5 fruit fly cellular contexts compared by ENCODE assay signal in the genomic region with DNA sequence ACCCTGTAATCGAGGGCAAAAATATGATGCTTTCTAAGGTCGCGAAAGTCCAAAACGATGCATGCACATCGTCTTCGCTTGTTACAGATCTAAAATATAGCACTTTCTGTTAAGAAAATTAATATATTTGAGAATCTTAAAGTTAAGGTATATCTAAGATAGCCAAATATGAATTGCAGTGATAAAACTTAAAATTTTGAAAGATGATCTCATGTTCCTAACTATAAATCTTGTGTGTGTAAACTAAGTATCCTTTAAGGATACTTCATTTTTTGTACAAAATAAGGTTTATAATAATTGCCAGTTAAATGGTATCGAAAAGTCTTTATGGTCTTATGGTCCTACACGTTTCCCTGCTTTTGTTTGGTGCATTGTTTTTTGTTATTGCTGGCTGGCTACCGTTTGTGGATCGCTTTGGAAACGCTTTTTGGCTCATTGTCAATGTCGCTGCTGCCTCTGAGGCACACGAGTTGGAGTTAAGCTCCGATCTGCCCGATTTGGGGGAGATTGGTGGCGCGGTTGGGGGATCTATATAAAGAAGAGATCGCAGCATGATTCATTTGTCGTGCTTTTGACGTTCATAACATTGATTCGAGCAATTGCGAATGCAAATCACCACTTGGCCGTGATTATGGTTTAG.
TF ChIP-seq lines count a peak whose summit lies in the region.

No protein-coding gene starts in this region.

- TF ChIP-seq CTCF in whole organism, embryonic (GFP tag; optimal IDR thresholded peaks at IDR 0.05; lab: Kevin White, UChicago), result no peak

TF ChIP-seq in whole organism, 6 proteins besides CTCF, POLR2A, EP300 and RAD21:
- TF ChIP-seq pan (optimal IDR thresholded peaks at IDR 0.05; lab: Kevin White, UChicago) (peak; percentile 85), psq (optimal IDR thresholded peaks at IDR 0.05; lab: Kevin White, UChicago) (no peak)
TF ChIP-seq in whole organism: peak in this region for 1.

TF ChIP-seq in whole organism, embryonic, 481 proteins besides CTCF, POLR2A, EP300 and RAD21 (continues in another document):
- no peak for TF ChIP-seq D (optimal IDR thresholded peaks at IDR 0.05; lab: Kevin White, UChicago)
- TF ChIP-seq D (GFP tag; optimal IDR thresholded peaks at IDR 0.05; lab: Kevin White, UChicago), result peak; percentile 37
- no peak for TF ChIP-seq CG15479 (GFP tag; optimal IDR thresholded peaks at IDR 0.05; lab: Kevin White, UChicago)
- no peak for TF ChIP-seq CG4360 (GFP tag; IDR thresholded peaks at IDR 0.05; lab: Robert Waterston, UW)
- TF ChIP-seq CG11504 (tag; optimal IDR thresholded peaks at IDR 0.05; lab: Kevin White, UChicago), result peak; percentile 53
- no peak for TF ChIP-seq Lhr (GFP tag; optimal IDR thresholded peaks at IDR 0.05; lab: Kevin White, UChicago)
- TF ChIP-seq gem (tag; optimal IDR thresholded peaks at IDR 0.05; lab: Kevin White, UChicago), result peak; percentile 49
- no peak for TF ChIP-seq CG11723 (GFP tag; optimal IDR thresholded peaks at IDR 0.05; lab: Kevin White, UChicago)
- TF ChIP-seq CoRest (tag; optimal IDR thresholded peaks at IDR 0.05; lab: Kevin White, UChicago), result peak; percentile 10
- TF ChIP-seq CG10267 (tag; optimal IDR thresholded peaks at IDR 0.05; lab: Kevin White, UChicago), result peak; percentile 7
- TF ChIP-seq gsb-n (tag; optimal IDR thresholded peaks at IDR 0.05; lab: Kevin White, UChicago), result no peak
- peak; percentile 27 for TF ChIP-seq CG10979 (tag; optimal IDR thresholded peaks at IDR 0.05; lab: Kevin White, UChicago)
- TF ChIP-seq phol (tag; optimal IDR thresholded peaks at IDR 0.05; lab: Kevin White, UChicago), result peak; percentile 14
- TF ChIP-seq ind (GFP tag; optimal IDR thresholded peaks at IDR 0.05; lab: Kevin White, UChicago), result no peak
- no peak for TF ChIP-seq Lpt (GFP tag; optimal IDR thresholded peaks at IDR 0.05; lab: Kevin White, UChicago)
- TF ChIP-seq nmo (GFP tag; optimal IDR thresholded peaks at IDR 0.05; lab: Kevin White, UChicago), result peak; percentile 47
- no peak for TF ChIP-seq HmgD (GFP tag; optimal IDR thresholded peaks at IDR 0.05; lab: Kevin White, UChicago)
- TF ChIP-seq CG18262 (tag; optimal IDR thresholded peaks at IDR 0.05; lab: Kevin White, UChicago), result peak; percentile 42
- TF ChIP-seq Aef1 (GFP tag; IDR thresholded peaks at IDR 0.05; lab: Robert Waterston, UW), result no peak
- peak; percentile 33 for TF ChIP-seq Sox102F (GFP tag; optimal IDR thresholded peaks at IDR 0.05; lab: Kevin White, UChicago)
- no peak for TF ChIP-seq chinmo (GFP tag; IDR thresholded peaks at IDR 0.05; lab: Robert Waterston, UW; ENCODE audit: partially characterized antibody)

TF ChIP-seq in whole organism, prepupa, 60 proteins besides CTCF, POLR2A, EP300 and RAD21 (continues in another document):
- TF ChIP-seq CG8319 (GFP tag; optimal IDR thresholded peaks at IDR 0.05; lab: Kevin White, UChicago) (no peak), Smox (GFP tag; optimal IDR thresholded peaks at IDR 0.05; lab: Kevin White, UChicago) (peak; percentile 71), esn (GFP tag; optimal IDR thresholded peaks at IDR 0.05; lab: Kevin White, UChicago) (peak; percentile 80), vri (GFP tag; optimal IDR thresholded peaks at IDR 0.05; lab: Kevin White, UChicago) (peak; percentile 6), salr (GFP tag; optimal IDR thresholded peaks at IDR 0.05; lab: Kevin White, UChicago) (peak in 1 of 2 experiments; percentile 54), achi (GFP tag; optimal IDR thresholded peaks at IDR 0.05; lab: Kevin White, UChicago) (peak; percentile 68), CG8119 (GFP tag; IDR thresholded peaks at IDR 0.05; lab: Robert Waterston, UW) (no peak), cyc (GFP tag; optimal IDR thresholded peaks at IDR 0.05; lab: Kevin White, UChicago) (peak; percentile 56), CG6276 (GFP tag; optimal IDR thresholded peaks at IDR 0.05; lab: Kevin White, UChicago) (no peak), Gug (GFP tag; IDR thresholded peaks at IDR 0.05; lab: Robert Waterston, UW) (no peak), CG9139 (GFP tag; optimal IDR thresholded peaks at IDR 0.05; lab: Kevin White, UChicago) (no peak), dac (GFP tag; optimal IDR thresholded peaks at IDR 0.05; lab: Kevin White, UChicago) (no peak), net (GFP tag; optimal IDR thresholded peaks at IDR 0.05; lab: Kevin White, UChicago) (peak; percentile 67), pdm3 (GFP tag; optimal IDR thresholded peaks at IDR 0.05; lab: Kevin White, UChicago) (peak; percentile 63), CG4318 (GFP tag; optimal IDR thresholded peaks at IDR 0.05; lab: Kevin White, UChicago) (peak; percentile 46), OdsH (GFP tag; optimal IDR thresholded peaks at IDR 0.05; lab: Kevin White, UChicago) (peak; percentile 64), CG32006 (GFP tag; optimal IDR thresholded peaks at IDR 0.05; lab: Kevin White, UChicago) (peak; percentile 79), CG8632 (GFP tag; optimal IDR thresholded peaks at IDR 0.05; lab: Kevin White, UChicago) (peak; percentile 47), CG6792 (GFP tag; optimal IDR thresholded peaks at IDR 0.05; lab: Kevin White, UChicago) (peak; percentile 45), Hr38 (GFP tag; optimal IDR thresholded peaks at IDR 0.05; lab: Kevin White, UChicago) (no peak), CG6808 (GFP tag; optimal IDR thresholded peaks at IDR 0.05; lab: Kevin White, UChicago) (peak; percentile 62)

TF ChIP-seq in whole organism, pupa, 21 proteins besides CTCF, POLR2A, EP300 and RAD21:
- TF ChIP-seq CG12605 (GFP tag; IDR thresholded peaks at IDR 0.05; lab: Robert Waterston, UW) (no peak), Pif1A (GFP tag; optimal IDR thresholded peaks at IDR 0.05; lab: Kevin White, UChicago) (peak; percentile 41), CG34367 (tag; optimal IDR thresholded peaks at IDR 0.05; lab: Kevin White, UChicago) (peak; percentile 52), CG8301 (tag; optimal IDR thresholded peaks at IDR 0.05; lab: Kevin White, UChicago) (peak; percentile 54), CG15710 (tag; optimal IDR thresholded peaks at IDR 0.05; lab: Kevin White, UChicago) (peak; percentile 56), D1 (tag; optimal IDR thresholded peaks at IDR 0.05; lab: Kevin White, UChicago) (no peak), CG14655 (GFP tag; optimal IDR thresholded peaks at IDR 0.05; lab: Kevin White, UChicago) (peak; percentile 74), CG17806 (tag; optimal IDR thresholded peaks at IDR 0.05; lab: Kevin White, UChicago) (peak; percentile 55), CG10348 (GFP tag; IDR thresholded peaks at IDR 0.05; lab: Robert Waterston, UW) (no peak), CG9948 (tag; optimal IDR thresholded peaks at IDR 0.05; lab: Kevin White, UChicago) (peak; percentile 32), gl (tag; optimal IDR thresholded peaks at IDR 0.05; lab: Kevin White, UChicago) (no peak), CG8159 (tag; optimal IDR thresholded peaks at IDR 0.05; lab: Kevin White, UChicago) (peak; percentile 70), CG32121 (GFP tag; IDR thresholded peaks at IDR 0.05; lab: Robert Waterston, UW) (no peak), Pif1B (GFP tag; optimal IDR thresholded peaks at IDR 0.05; lab: Kevin White, UChicago) (peak; percentile 52), Snoo (tag; optimal IDR thresholded peaks at IDR 0.05; lab: Kevin White, UChicago) (peak; percentile 57)

TF ChIP-seq in whole organism, wandering third instar larva, 38 proteins besides CTCF, POLR2A, EP300 and RAD21:
- TF ChIP-seq rgr (GFP tag; optimal IDR thresholded peaks at IDR 0.05; lab: Kevin White, UChicago) (peak; percentile 47), br (GFP tag; optimal IDR thresholded peaks at IDR 0.05; lab: Kevin White, UChicago) (peak; percentile 35), tai (GFP tag; optimal IDR thresholded peaks at IDR 0.05; lab: Kevin White, UChicago) (peak; percentile 11), Hnf4 (GFP tag; optimal IDR thresholded peaks at IDR 0.05; lab: Kevin White, UChicago) (peak; percentile 0), dl (GFP tag; optimal IDR thresholded peaks at IDR 0.05; lab: Kevin White, UChicago; ENCODE audit: insufficient read depth in 1 of 2, partially characterized antibody in 2 of 2) (no peak), Dif (GFP tag; optimal IDR thresholded peaks at IDR 0.05; lab: Kevin White, UChicago; ENCODE audit: partially characterized antibody) (no peak), woc (GFP tag; optimal IDR thresholded peaks at IDR 0.05; lab: Kevin White, UChicago) (peak; percentile 85), OdsH (GFP tag; optimal IDR thresholded peaks at IDR 0.05; lab: Kevin White, UChicago) (peak; percentile 70), Abd-B (GFP tag; optimal IDR thresholded peaks at IDR 0.05; lab: Kevin White, UChicago) (no peak), Sp1 (GFP tag; optimal IDR thresholded peaks at IDR 0.05; lab: Kevin White, UChicago) (peak; percentile 52), HLH106 (tag; optimal IDR thresholded peaks at IDR 0.05; lab: Kevin White, UChicago) (peak; percentile 49), dmrt93B (GFP tag; optimal IDR thresholded peaks at IDR 0.05; lab: Kevin White, UChicago) (peak; percentile 53), ey (GFP tag; optimal IDR thresholded peaks at IDR 0.05; lab: Kevin White, UChicago) (peak; percentile 65), dsf (GFP tag; optimal IDR thresholded peaks at IDR 0.05; lab: Kevin White, UChicago; ENCODE audit: borderline replicate concordance) (no peak), foxo (GFP tag; optimal IDR thresholded peaks at IDR 0.05; lab: Kevin White, UChicago) (peak in 1 of 2 experiments; percentile 66), fru (GFP tag; optimal IDR thresholded peaks at IDR 0.05; lab: Kevin White, UChicago) (peak; percentile 54), Vsx2 (GFP tag; optimal IDR thresholded peaks at IDR 0.05; lab: Kevin White, UChicago; ENCODE audit: partially characterized antibody) (no peak), Jra (GFP tag; optimal IDR thresholded peaks at IDR 0.05; lab: Kevin White, UChicago) (no peak), sv (GFP tag; optimal IDR thresholded peaks at IDR 0.05; lab: Kevin White, UChicago) (no peak), psq (GFP tag; optimal IDR thresholded peaks at IDR 0.05; lab: Kevin White, UChicago) (peak; percentile 66), sage (GFP tag; optimal IDR thresholded peaks at IDR 0.05; lab: Kevin White, UChicago) (no peak), GATAd (GFP tag; optimal IDR thresholded peaks at IDR 0.05; lab: Kevin White, UChicago) (no peak), pan (optimal IDR thresholded peaks at IDR 0.05; lab: Kevin White, UChicago) (peak; percentile 41), h (GFP tag; optimal IDR thresholded peaks at IDR 0.05; lab: Kevin White, UChicago) (peak; percentile 58)
